Fruit fly (Drosophila melanogaster) whole organism, prepupa: ENCODE measurements around the gene CG32755.
A peak's percentile ranks its signal among the peaks of the same experiment; 100 is the strongest.

Experiments used
- CG10631 ChIP-seq: fragments of 200-800 bp; sonication (Bioruptor generic); optimal IDR thresholded peaks from 2 replicates; lab custom pipeline; 2016; ENCODE audit warnings: missing biosample characterization, missing genetic modification characterization
- CG11294 ChIP-seq: fragments of 200-800 bp; sonication (Bioruptor generic); IDR thresholded peaks from 2 replicates; pipeline ENCODE4 v1.3.6; 2022; ENCODE audit warnings: missing biosample characterization, missing genetic modification characterization
- CG11762 ChIP-seq: fragments of 200-800 bp; sonication (Bioruptor generic); optimal IDR thresholded peaks from 3 replicates; lab custom pipeline; 2016; ENCODE audit warnings: missing biosample characterization, missing genetic modification characterization; ENCODE audit not compliant: insufficient read depth
- CG11902 ChIP-seq: fragments of 200-800 bp; sonication (Bioruptor generic); optimal IDR thresholded peaks from 3 replicates; lab custom pipeline; 2016; ENCODE audit warnings: missing biosample characterization, missing genetic modification characterization
- CG15336 ChIP-seq: fragments of 200-800 bp; sonication (Bioruptor generic); IDR thresholded peaks from 2 replicates; pipeline ENCODE4 v1.3.6; 2022; ENCODE audit warnings: missing biosample characterization, missing genetic modification characterization
- CG16779 ChIP-seq: fragments of 200-800 bp; sonication (Bioruptor generic); optimal IDR thresholded peaks from 3 replicates; lab custom pipeline; 2017; ENCODE audit warnings: missing biosample characterization, mild to moderate bottlenecking, missing genetic modification characterization
- CG3032 ChIP-seq: fragments of 200-800 bp; optimal IDR thresholded peaks from 2 replicates; lab custom pipeline; 2019; ENCODE audit warnings: missing biosample characterization, mild to moderate bottlenecking, missing genetic modification characterization, moderate library complexity
- CG32006 ChIP-seq: fragments of 200-800 bp; sonication (Bioruptor generic); optimal IDR thresholded peaks from 3 replicates; lab custom pipeline; 2017; ENCODE audit warnings: missing biosample characterization, mild to moderate bottlenecking, missing genetic modification characterization
- CG34406 ChIP-seq: fragments of 200-800 bp; sonication (Bioruptor generic); optimal IDR thresholded peaks from 3 replicates; lab custom pipeline; 2016; ENCODE audit warnings: missing biosample characterization, missing genetic modification characterization
- CG6163 ChIP-seq: fragments of 200-800 bp; sonication (Bioruptor generic); IDR thresholded peaks from 3 replicates; pipeline ENCODE4 v1.3.6; 2022; ENCODE audit warnings: missing biosample characterization, missing genetic modification characterization
- CG6792 ChIP-seq: fragments of 200-800 bp; sonication (Bioruptor generic); optimal IDR thresholded peaks from 3 replicates; lab custom pipeline; 2016; ENCODE audit warnings: missing biosample characterization, missing genetic modification characterization
- CG6808 ChIP-seq: fragments of 200-800 bp; sonication (Bioruptor generic); optimal IDR thresholded peaks from 3 replicates; lab custom pipeline; 2017; ENCODE audit warnings: missing biosample characterization, missing genetic modification characterization, mild to moderate bottlenecking, moderate library complexity, missing genetic modification reagents
- CG6854 ChIP-seq: fragments of 200-800 bp; sonication (Bioruptor generic); optimal IDR thresholded peaks from 2 replicates; lab custom pipeline; 2017; ENCODE audit warnings: missing biosample characterization, mild to moderate bottlenecking, missing genetic modification characterization
- CG7368 ChIP-seq: fragments of 200-800 bp; sonication (Bioruptor generic); optimal IDR thresholded peaks from 3 replicates; lab custom pipeline; 2016; ENCODE audit warnings: missing biosample characterization, missing genetic modification characterization
- CG8119 ChIP-seq: fragments of 200-800 bp; sonication (Bioruptor generic); IDR thresholded peaks from 3 replicates; pipeline ENCODE4 v1.3.6; 2022; ENCODE audit warnings: missing biosample characterization, missing genetic modification characterization
- CG8632 ChIP-seq: fragments of 200-800 bp; sonication (Bioruptor generic); optimal IDR thresholded peaks from 3 replicates; lab custom pipeline; 2016; ENCODE audit warnings: missing biosample characterization, missing genetic modification characterization
- Eip78C ChIP-seq: fragments of 200-800 bp; sonication (Bioruptor generic); peaks from one replicate; lab custom pipeline; 2016; ENCODE audit warnings: missing biosample characterization, missing genetic modification characterization
- Ets21C ChIP-seq: fragments of 200-800 bp; sonication (Bioruptor generic); optimal IDR thresholded peaks from 3 replicates; lab custom pipeline; 2016; ENCODE audit warnings: missing biosample characterization, missing genetic modification characterization
- Ets96B ChIP-seq: fragments of 200-800 bp; optimal IDR thresholded peaks from 2 replicates; lab custom pipeline; 2019; ENCODE audit warnings: missing biosample characterization, mild to moderate bottlenecking, missing genetic modification characterization, moderate library complexity
- Gug ChIP-seq: fragments of 200-800 bp; sonication (Bioruptor generic); IDR thresholded peaks from 2 replicates; pipeline ENCODE4 v1.3.6; 2022; ENCODE audit warnings: missing biosample characterization, missing genetic modification characterization
- Hr38 ChIP-seq: sonication (Bioruptor generic); optimal IDR thresholded peaks from 2 replicates; lab custom pipeline; 2016; ENCODE audit warnings: missing biosample characterization, missing genetic modification characterization
- Met ChIP-seq: fragments of 200-800 bp; sonication (Bioruptor generic); optimal IDR thresholded peaks from 3 replicates; lab custom pipeline; 2016; ENCODE audit warnings: missing biosample characterization, missing genetic modification characterization
- Smox ChIP-seq: fragments of 200-800 bp; sonication (Bioruptor generic); optimal IDR thresholded peaks from 3 replicates; lab custom pipeline; 2016; ENCODE audit warnings: missing biosample characterization, missing genetic modification characterization
- achi ChIP-seq: fragments of 200-800 bp; sonication (Bioruptor generic); optimal IDR thresholded peaks from 3 replicates; lab custom pipeline; 2016; ENCODE audit warnings: missing biosample characterization, missing genetic modification characterization
- dsx ChIP-seq: fragments of 200-800 bp; optimal IDR thresholded peaks from 3 replicates; lab custom pipeline; 2019; ENCODE audit warnings: missing biosample characterization, mild to moderate bottlenecking, missing genetic modification characterization, moderate library complexity; ENCODE audit not compliant: poor library complexity, severe bottlenecking
- esn ChIP-seq: fragments of 200-800 bp; sonication (Bioruptor generic); optimal IDR thresholded peaks from 2 replicates; lab custom pipeline; 2016; ENCODE audit warnings: missing biosample characterization, mild to moderate bottlenecking, missing genetic modification characterization, moderate library complexity
- fd59A ChIP-seq: fragments of 200-800 bp; sonication (Bioruptor generic); optimal IDR thresholded peaks from 2 replicates; lab custom pipeline; 2017; ENCODE audit warnings: missing biosample characterization, mild to moderate bottlenecking, missing genetic modification characterization, missing genetic modification reagents
- lz ChIP-seq: fragments of 200-800 bp; sonication (Bioruptor generic); optimal IDR thresholded peaks from 3 replicates; lab custom pipeline; 2016; ENCODE audit warnings: missing biosample characterization, missing genetic modification characterization
- net ChIP-seq: fragments of 200-800 bp; sonication (Bioruptor generic); optimal IDR thresholded peaks from 3 replicates; lab custom pipeline; 2016; ENCODE audit warnings: missing biosample characterization, missing genetic modification characterization
- pdm3 ChIP-seq: fragments of 200-800 bp; sonication (Bioruptor generic); optimal IDR thresholded peaks from 3 replicates; lab custom pipeline; 2016; ENCODE audit warnings: missing biosample characterization, missing genetic modification characterization
- salr ChIP-seq, 2 experiments: fragments of 200-800 bp; sonication (Bioruptor generic); optimal IDR thresholded peaks; 3 replicates each; lab custom pipeline; 2016 to 2018; ENCODE audit warnings: missing biosample characterization in 2 of 2, missing genetic modification characterization in 2 of 2, mild to moderate bottlenecking in 1 of 2
- ss ChIP-seq, 2 experiments: fragments of 200-800 bp; sonication (Bioruptor generic); optimal IDR thresholded peaks; 2 replicates in 1 of 2; 3 replicates in 1 of 2; lab custom pipeline; 2017 to 2018; ENCODE audit warnings: mild to moderate bottlenecking in 2 of 2, missing biosample characterization in 2 of 2, missing genetic modification characterization in 2 of 2, moderate library complexity in 1 of 2
- svp ChIP-seq: fragments of 200-800 bp; sonication (Bioruptor generic); peaks from one replicate; lab custom pipeline; 2016; ENCODE audit warnings: missing biosample characterization, missing genetic modification characterization
- vri ChIP-seq: fragments of 200-800 bp; sonication (Bioruptor generic); optimal IDR thresholded peaks from 3 replicates; lab custom pipeline; 2016; ENCODE audit warnings: missing biosample characterization, mild to moderate bottlenecking, missing genetic modification characterization

The CG32755 gene

dm6 chrX:5947870-5948498 is 2.1 kb upstream of the CG32755 start, which contains the start of gene CG6041:
Gene CG6041, plus strand, starts transcription at chrX:5948160.
- no peak for TF ChIP-seq CG8119 (GFP tag; lab: Robert Waterston, UW)

- no peak for TF ChIP-seq fd59A (GFP tag; lab: Kevin White, UChicago)
- TF ChIP-seq Gug (GFP tag; lab: Robert Waterston, UW), result no peak
- TF ChIP-seq CG7368, result no peak
- TF ChIP-seq Ets21C, result no peak
- no peak for TF ChIP-seq CG11294 (GFP tag; lab: Robert Waterston, UW)
Measured at dm6 chrX:5952265-5952664, 2.2 kb downstream of the CG32755 start, which contains the start of gene CG6048. Gene CG6048, plus strand, starts transcription at chrX:5952565.

- TF ChIP-seq CG34406 (GFP tag; lab: Kevin White, UChicago) (no peak), Gug (GFP tag; lab: Robert Waterston, UW) (no peak), CG6792 (GFP tag; lab: Kevin White, UChicago) (no peak), vri (GFP tag; lab: Kevin White, UChicago) (peak; percentile 48)
Measured at dm6 chrX:5955207-5955679, 5.2 kb downstream of the CG32755 start, which contains the start of gene CG6067. Gene CG6067, plus strand, starts transcription at chrX:5955629.

dm6 chrX:5956646-5957441 is 6.8 kb downstream of the CG32755 start:
- TF ChIP-seq lz (GFP tag; lab: Kevin White, UChicago) (no peak), CG3032 (no peak), pdm3 (no peak), CG6854 (GFP tag; lab: Kevin White, UChicago) (no peak), svp (GFP tag; lab: Kevin White, UChicago) (peak; percentile 94)

- TF ChIP-seq Eip78C (GFP tag; lab: Kevin White, UChicago) (peak; percentile 11), CG8632 (GFP tag; lab: Kevin White, UChicago) (no peak), Met (GFP tag; lab: Kevin White, UChicago) (no peak)
Measured at dm6 chrX:5964169-5964686, 14.2 kb downstream of the CG32755 start.

dm6 chrX:5965517-5966397 is 15.7 kb downstream of the CG32755 start, which contains the start of gene Grip:
Gene Grip, plus strand, starts transcription at chrX:5966279.
- TF ChIP-seq CG16779 (tag; lab: Kevin White, UChicago) (no peak), Smox (GFP tag; lab: Kevin White, UChicago) (no peak), CG10631 (GFP tag; lab: Kevin White, UChicago) (peak; percentile 45), CG11902 (GFP tag; lab: Kevin White, UChicago) (no peak), pdm3 (peak; percentile 29), CG7368 (no peak), fd59A (GFP tag; lab: Kevin White, UChicago) (no peak), CG8632 (GFP tag; lab: Kevin White, UChicago) (peak; percentile 6), net (GFP tag; lab: Kevin White, UChicago) (peak; percentile 7), dsx (GFP tag; lab: Kevin White, UChicago) (peak; percentile 17), CG32006 (GFP tag; lab: Kevin White, UChicago) (peak; percentile 52), vri (GFP tag; lab: Kevin White, UChicago) (no peak), Gug (GFP tag; lab: Robert Waterston, UW) (no peak), Eip78C (GFP tag; lab: Kevin White, UChicago) (peak; percentile 62), Hr38 (GFP tag; lab: Kevin White, UChicago) (no peak), ss (GFP tag; optimal IDR thresholded peaks at IDR 0.05; lab: Kevin White, UChicago) (peak; percentile 12 to 22), Ets96B (tag; lab: Kevin White, UChicago) (peak; percentile 20), CG6163 (GFP tag; lab: Robert Waterston, UW) (0 out of 3 replicates have a peak, but pooled peaks have one; percentile 9), salr (GFP tag; optimal IDR thresholded peaks at IDR 0.05; lab: Kevin White, UChicago) (peak in 1 of 2 experiments; percentile 46), CG6808 (peak; percentile 11), achi (GFP tag; lab: Kevin White, UChicago) (peak; percentile 35), CG3032 (peak; percentile 30), CG15336 (peak; percentile 25), CG11762 (no peak), esn (GFP tag; lab: Kevin White, UChicago) (peak; percentile 37), Met (GFP tag; lab: Kevin White, UChicago) (peak; percentile 4), svp (GFP tag; lab: Kevin White, UChicago) (peak; percentile 60)
